Worm (Caenorhabditis elegans) whole organism, midembryonic: ENCODE results near the gene gsp-1.

Source experiments
- T22C8.4 ChIP-seq: fragments of 200-800 bp; sonication (Bioruptor generic); IDR thresholded peaks from 2 replicates; pipeline ENCODE4 v1.3.6; 2022; ENCODE audit warnings: missing genetic modification characterization, missing compliant biosample characterization
- med-1 ChIP-seq: sonication (generic microtip); optimal IDR thresholded peaks from 2 replicates; lab custom pipeline; 2017; ENCODE audit warnings: missing genetic modification characterization, mild to moderate bottlenecking, missing compliant biosample characterization, antibody characterized with exemption, missing genetic modification reagents; ENCODE audit not compliant: insufficient read depth
- ref-1 ChIP-seq: fragments of 200-800 bp; sonication (Bioruptor generic); conservative IDR thresholded peaks from 2 replicates; pipeline ENCODE4 v1.3.6; 2022; ENCODE audit warnings: missing genetic modification reagents, missing genetic modification characterization, missing compliant biosample characterization
- ztf-29 ChIP-seq: fragments of 200-800 bp; sonication (Bioruptor generic); IDR thresholded peaks from 2 replicates; pipeline ENCODE4 v1.3.6; 2022; ENCODE audit warnings: missing genetic modification reagents, missing genetic modification characterization, missing compliant biosample characterization

- no peak for TF ChIP-seq med-1 (GFP tag; lab: Kevin White, UChicago)
- TF ChIP-seq ztf-29 (GFP tag; lab: Robert Waterston, UW): no peak
- TF ChIP-seq ref-1: no peak
- TF ChIP-seq T22C8.4 (GFP tag; lab: Robert Waterston, UW): no peak
Measured at ce11 chrV:10723181-10723580, 41.0 kb downstream of the gsp-1 start.
